Worm (Caenorhabditis elegans) whole organism, L3 larva: Measurements from ENCODE around the gene ZK180.7.
A peak's percentile ranks its signal among the peaks of the same experiment; 100 is the strongest.

Experiments used
- R02D3.7 ChIP-seq: fragments of 150-350 bp; optimal IDR thresholded peaks from 2 replicates; lab custom pipeline; 2014; ENCODE audit warnings: missing biosample characterization, missing genetic modification characterization
- ZK546.5 ChIP-seq: sonication (generic microtip); optimal IDR thresholded peaks from 2 replicates; lab custom pipeline; 2017; ENCODE audit warnings: missing biosample characterization, missing genetic modification characterization
- aly-2 ChIP-seq: fragments of 150-350 bp; optimal IDR thresholded peaks from 2 replicates; lab custom pipeline; 2014; ENCODE audit warnings: missing biosample characterization, missing genetic modification characterization
- ama-1 ChIP-seq: fragments of 150-350 bp; optimal IDR thresholded peaks from 2 replicates; lab custom pipeline; 2018
- ceh-16 ChIP-seq: sonication (generic microtip); optimal IDR thresholded peaks from 2 replicates; lab custom pipeline; 2017; ENCODE audit warnings: missing biosample characterization, missing genetic modification characterization
- ceh-28 ChIP-seq: fragments of 150-350 bp; optimal IDR thresholded peaks from 2 replicates; lab custom pipeline; 2014; ENCODE audit warnings: missing biosample characterization, missing genetic modification reagents, missing genetic modification characterization
- ceh-82 ChIP-seq: fragments of 150-350 bp; optimal IDR thresholded peaks from 2 replicates; lab custom pipeline; 2014; ENCODE audit warnings: missing biosample characterization, missing genetic modification characterization
- ceh-9 ChIP-seq: sonication (generic microtip); optimal IDR thresholded peaks from 2 replicates; lab custom pipeline; 2018; ENCODE audit warnings: missing biosample characterization, missing genetic modification characterization
- daf-12 ChIP-seq: fragments of 150-350 bp; optimal IDR thresholded peaks from 2 replicates; lab custom pipeline; 2014; ENCODE audit warnings: missing biosample characterization, missing genetic modification reagents, missing genetic modification characterization
- egl-27 ChIP-seq: sonication (generic microtip); optimal IDR thresholded peaks from 4 replicates; lab custom pipeline; 2017; ENCODE audit warnings: missing biosample characterization, missing genetic modification reagents, missing genetic modification characterization
- elt-1 ChIP-seq: fragments of 150-350 bp; optimal IDR thresholded peaks from 2 replicates; lab custom pipeline; 2014; ENCODE audit warnings: missing biosample characterization, missing genetic modification characterization
- elt-2 ChIP-seq: sonication (generic microtip); optimal IDR thresholded peaks from 2 replicates; lab custom pipeline; 2016; ENCODE audit warnings: missing genetic modification reagents, mild to moderate bottlenecking, missing genetic modification characterization, missing compliant biosample characterization
- elt-3 ChIP-seq, 3 experiments: fragments of 150-350 bp in 1 of 3; sonication (generic microtip) in 2 of 3; optimal IDR thresholded peaks; 2 replicates in 2 of 3; 4 replicates in 1 of 3; lab custom pipeline; 2014 to 2017; ENCODE audit warnings: missing biosample characterization in 3 of 3, missing genetic modification characterization in 3 of 3
- eor-1 ChIP-seq, 2 experiments: fragments of 150-350 bp; optimal IDR thresholded peaks; 2 replicates each; lab custom pipeline; 2014 to 2018; ENCODE audit warnings: missing biosample characterization in 2 of 2, missing genetic modification characterization in 2 of 2
- fkh-2 ChIP-seq: fragments of 150-350 bp; optimal IDR thresholded peaks from 2 replicates; lab custom pipeline; 2014; ENCODE audit warnings: missing biosample characterization, missing genetic modification reagents, missing genetic modification characterization
- hmg-11 ChIP-seq: sonication (generic microtip); optimal IDR thresholded peaks from 2 replicates; lab custom pipeline; 2016; ENCODE audit warnings: missing genetic modification characterization, missing compliant biosample characterization
- jun-1 ChIP-seq: fragments of 150-350 bp; optimal IDR thresholded peaks from 2 replicates; lab custom pipeline; 2014; ENCODE audit warnings: missing biosample characterization, missing genetic modification reagents, missing genetic modification characterization
- lin-39 ChIP-seq: fragments of 150-350 bp; optimal IDR thresholded peaks from 2 replicates; lab custom pipeline; 2018; ENCODE audit warnings: missing biosample characterization, missing genetic modification reagents, missing genetic modification characterization
- lsy-12 ChIP-seq: sonication (generic microtip); optimal IDR thresholded peaks from 2 replicates; lab custom pipeline; 2016; ENCODE audit warnings: mild to moderate bottlenecking, missing genetic modification characterization, missing compliant biosample characterization
- mml-1 ChIP-seq: fragments of 150-350 bp; sonication (generic microtip); optimal IDR thresholded peaks from 3 replicates; lab custom pipeline; 2014; ENCODE audit warnings: missing biosample characterization, missing genetic modification characterization
- nhr-11 ChIP-seq: fragments of 150-350 bp; optimal IDR thresholded peaks from 2 replicates; lab custom pipeline; 2014; ENCODE audit warnings: missing biosample characterization, missing genetic modification characterization
- nhr-23 ChIP-seq: fragments of 150-350 bp; optimal IDR thresholded peaks from 2 replicates; lab custom pipeline; 2014; ENCODE audit warnings: missing biosample characterization, missing genetic modification reagents, missing genetic modification characterization
- nhr-237 ChIP-seq: fragments of 150-350 bp; optimal IDR thresholded peaks from 2 replicates; lab custom pipeline; 2014; ENCODE audit warnings: missing biosample characterization, missing genetic modification characterization
- nhr-25 ChIP-seq: sonication (generic microtip); optimal IDR thresholded peaks from 2 replicates; lab custom pipeline; 2017; ENCODE audit warnings: missing biosample characterization, missing genetic modification characterization
- nhr-43 ChIP-seq: sonication (generic microtip); optimal IDR thresholded peaks from 2 replicates; lab custom pipeline; 2016; ENCODE audit warnings: mild to moderate bottlenecking, missing genetic modification characterization, missing compliant biosample characterization; ENCODE audit not compliant: poor library complexity, severe bottlenecking
- nhr-76 ChIP-seq: fragments of 150-350 bp; sonication (generic microtip); optimal IDR thresholded peaks from 5 replicates; lab custom pipeline; 2014; ENCODE audit warnings: missing biosample characterization, missing genetic modification characterization
- pha-4 ChIP-seq: fragments of 150-350 bp; optimal IDR thresholded peaks from 2 replicates; lab custom pipeline; 2014; ENCODE audit warnings: missing biosample characterization, missing genetic modification reagents, missing genetic modification characterization
- pqm-1 ChIP-seq: fragments of 150-350 bp; optimal IDR thresholded peaks from 2 replicates; lab custom pipeline; 2017; ENCODE audit warnings: missing biosample characterization, missing genetic modification characterization, inconsistent platforms
- skn-1 ChIP-seq: fragments of 150-350 bp; optimal IDR thresholded peaks from 2 replicates; lab custom pipeline; 2014; ENCODE audit warnings: missing biosample characterization, missing genetic modification characterization
- snpc-4 ChIP-seq: fragments of 150-350 bp; optimal IDR thresholded peaks from 2 replicates; lab custom pipeline; 2014; ENCODE audit warnings: missing biosample characterization, missing genetic modification characterization
- unc-39 ChIP-seq: sonication (generic microtip); optimal IDR thresholded peaks from 4 replicates; lab custom pipeline; 2017; ENCODE audit warnings: missing biosample characterization, missing genetic modification characterization
- unc-62 ChIP-seq: fragments of 150-350 bp; sonication (generic microtip); optimal IDR thresholded peaks from 4 replicates; lab custom pipeline; 2014; ENCODE audit warnings: missing biosample characterization, missing genetic modification reagents, missing genetic modification characterization
- zag-1 ChIP-seq: fragments of 150-350 bp; optimal IDR thresholded peaks from 2 replicates; lab custom pipeline; 2014; ENCODE audit warnings: missing biosample characterization, missing genetic modification characterization
- ztf-4 ChIP-seq: fragments of 150-350 bp; optimal IDR thresholded peaks from 2 replicates; lab custom pipeline; 2014; ENCODE audit warnings: missing biosample characterization, missing genetic modification characterization

ZK180.7 gene

ce11 chrIV:4524943-4525342, 34.6 kb downstream of the ZK180.7 start, which contains the start of gene ZK180.6:
TSS of gene ZK180.6 (minus strand) at chrIV:4525043.
- TF ChIP-seq snpc-4 (tag; lab: Kevin White, UChicago) (no peak), nhr-76 (no peak), lsy-12 (tag; lab: Kevin White, UChicago) (no peak), ztf-4 (tag; lab: Kevin White, UChicago) (no peak), pha-4 (no peak), nhr-25 (tag; lab: Kevin White, UChicago) (no peak), nhr-11 (no peak), daf-12 (tag; lab: Kevin White, UChicago) (no peak), unc-62 (GFP tag; lab: Kevin White, UChicago) (no peak)
- TF ChIP-seq, all 47 proteins: peak for 0

ce11 chrIV:4526028-4526427, 35.7 kb downstream of the ZK180.7 start:
- TF ChIP-seq mml-1 (tag; lab: Kevin White, UChicago) (no peak), nhr-43 (tag; lab: Kevin White, UChicago) (peak; percentile 79), elt-2 (no peak), elt-3 (tag; optimal IDR thresholded peaks at IDR 0.05; lab: Kevin White, UChicago) (peak in 1 of 3 experiments; percentile 20)

DNA sequence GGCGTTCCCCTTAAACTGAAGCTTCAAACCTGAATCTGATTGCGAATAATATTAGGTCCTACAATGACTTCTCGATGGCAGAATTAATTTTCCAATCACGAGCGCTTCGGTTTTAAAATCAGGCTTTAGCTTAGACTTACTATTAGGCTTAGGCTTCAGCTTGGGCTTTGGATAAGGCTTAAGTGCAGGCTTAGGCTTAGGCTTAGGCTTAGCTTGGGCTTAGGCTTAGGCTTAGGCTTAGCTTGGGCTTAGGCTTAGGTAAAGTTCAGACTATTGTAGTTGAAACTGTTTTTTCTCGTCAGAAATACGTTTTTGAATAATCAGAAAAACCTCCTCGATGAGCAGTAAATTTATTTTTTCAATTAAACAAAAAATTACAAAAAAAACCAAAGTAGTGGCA, 36.4 kb downstream of the ZK180.7 start:
- TF ChIP-seq ceh-16 (tag; lab: Kevin White, UChicago) = no peak
- no peak for TF ChIP-seq skn-1 (tag; lab: Kevin White, UChicago)
- no peak for TF ChIP-seq hmg-11 (tag; lab: Kevin White, UChicago)
- no peak for TF ChIP-seq nhr-76
- no peak for TF ChIP-seq unc-39
- TF ChIP-seq egl-27 = no peak
- no peak for TF ChIP-seq ama-1 (lab: Kevin White, UChicago)
- no peak for TF ChIP-seq lin-39 (tag; lab: Kevin White, UChicago)
- TF ChIP-seq nhr-43 (tag; lab: Kevin White, UChicago) = no peak
- TF ChIP-seq eor-1 (tag; optimal IDR thresholded peaks at IDR 0.05; lab: Kevin White, UChicago) = no peak
- no peak for TF ChIP-seq nhr-237
- no peak for TF ChIP-seq nhr-11

- TF ChIP-seq jun-1 (tag; lab: Kevin White, UChicago) = no peak
- TF ChIP-seq ceh-28 (tag; lab: Kevin White, UChicago) = peak; percentile 38
- no peak for TF ChIP-seq unc-62 (GFP tag; lab: Kevin White, UChicago)
- peak; percentile 98 for TF ChIP-seq pqm-1
- no peak for TF ChIP-seq ceh-82 (tag; lab: Kevin White, UChicago)
- TF ChIP-seq unc-39 = no peak
- peak in 1 of 3 experiments; percentile 11 for TF ChIP-seq elt-3 (tag; optimal IDR thresholded peaks at IDR 0.05; lab: Kevin White, UChicago)
- no peak for TF ChIP-seq lin-39 (tag; lab: Kevin White, UChicago)
- TF ChIP-seq daf-12 (tag; lab: Kevin White, UChicago) = no peak
- TF ChIP-seq nhr-25 (tag; lab: Kevin White, UChicago) = no peak
- TF ChIP-seq elt-2 = peak; percentile 85
- no peak for TF ChIP-seq ZK546.5 (tag; lab: Kevin White, UChicago)
- TF ChIP-seq nhr-11 = no peak
- TF ChIP-seq fkh-2 (tag; lab: Kevin White, UChicago) = no peak
Observed at ce11 chrIV:4530170-4530569, 39.8 kb downstream of the ZK180.7 start, which contains the start of gene ZK185.3. TSS of gene ZK185.3 (minus strand) at chrIV:4530432.

ce11 chrIV:4533025-4533424, 42.7 kb downstream of the ZK180.7 start, which contains the start of gene ZK185.4:
TSS of gene ZK185.4 (minus strand) at chrIV:4533125.
- TF ChIP-seq snpc-4 (tag; lab: Kevin White, UChicago) (no peak), aly-2 (tag; lab: Kevin White, UChicago) (no peak), nhr-43 (tag; lab: Kevin White, UChicago) (no peak), nhr-23 (tag; lab: Kevin White, UChicago) (no peak), pqm-1 (no peak), nhr-76 (no peak), R02D3.7 (tag; lab: Kevin White, UChicago) (no peak), nhr-237 (no peak)
- TF ChIP-seq, all 47 proteins: peak for 0

- TF ChIP-seq elt-1 (tag; lab: Kevin White, UChicago) (no peak), nhr-25 (tag; lab: Kevin White, UChicago) (no peak), ceh-9 (tag; lab: Kevin White, UChicago) (no peak), zag-1 (tag; lab: Kevin White, UChicago) (no peak)
Observed at ce11 chrIV:4536247-4536646, 45.9 kb downstream of the ZK180.7 start, which contains the start of gene ZK185.2. TSS of gene ZK185.2 (plus strand) at chrIV:4536547.
